Fruit fly (Drosophila melanogaster): ENCODE measurements around the gene MFS10.

dm6 chrX:13109583-13110126 lies 19.2 kb upstream of the MFS10 start:
- TF ChIP-seq pan (optimal IDR thresholded peaks at IDR 0.05) (no peak), psq (optimal IDR thresholded peaks at IDR 0.05) (no peak), CG8478 (optimal IDR thresholded peaks at IDR 0.05) (no peak), Dll (optimal IDR thresholded peaks at IDR 0.05) (no peak), usp (GFP tag; optimal IDR thresholded peaks at IDR 0.05) (no peak)
